Worm (Caenorhabditis elegans) whole organism, L2 larva: ENCODE measurements around the gene C06E4.1.
A peak's percentile ranks its signal among the peaks of the same experiment; 100 is the strongest.

ENCODE experiments used
- C34F6.9 ChIP-seq: fragments of 150-350 bp; optimal IDR thresholded peaks from 2 replicates; lab custom pipeline; 2014; ENCODE audit warnings: missing biosample characterization, missing genetic modification characterization
- F13H6.1 ChIP-seq: sonication (generic microtip); optimal IDR thresholded peaks from 2 replicates; lab custom pipeline; 2016; ENCODE audit warnings: missing genetic modification characterization, missing compliant biosample characterization
- R02D3.7 ChIP-seq: fragments of 150-350 bp; optimal IDR thresholded peaks from 2 replicates; lab custom pipeline; 2014; ENCODE audit warnings: missing biosample characterization, missing genetic modification characterization
- Y55F3AM.14 ChIP-seq: fragments of 200-800 bp; sonication (Bioruptor generic); optimal IDR thresholded peaks from 2 replicates; lab custom pipeline; 2018; ENCODE audit warnings: mild to moderate bottlenecking, missing genetic modification characterization, missing compliant biosample characterization
- ZK546.5 ChIP-seq: sonication (generic microtip); optimal IDR thresholded peaks from 2 replicates; lab custom pipeline; 2017; ENCODE audit warnings: missing biosample characterization, missing genetic modification characterization
- aly-2 ChIP-seq: fragments of 150-350 bp; optimal IDR thresholded peaks from 2 replicates; lab custom pipeline; 2014; ENCODE audit warnings: missing biosample characterization, missing genetic modification characterization
- ama-1 ChIP-seq: fragments of 150-350 bp; optimal IDR thresholded peaks from 2 replicates; lab custom pipeline; 2018; ENCODE audit warnings: inconsistent platforms
- blmp-1 ChIP-seq: sonication (generic microtip); optimal IDR thresholded peaks from 2 replicates; lab custom pipeline; 2017; ENCODE audit warnings: missing genetic modification characterization, mild to moderate bottlenecking, missing compliant biosample characterization, antibody characterized with exemption, moderate library complexity; ENCODE audit not compliant: insufficient read depth
- ceh-16 ChIP-seq: fragments of 150-350 bp; optimal IDR thresholded peaks from 2 replicates; lab custom pipeline; 2014; ENCODE audit warnings: missing biosample characterization, missing genetic modification characterization
- ceh-82 ChIP-seq: fragments of 150-350 bp; optimal IDR thresholded peaks from 2 replicates; lab custom pipeline; 2014; ENCODE audit warnings: missing biosample characterization, missing genetic modification characterization
- crh-2 ChIP-seq: sonication (generic microtip); optimal IDR thresholded peaks from 2 replicates; lab custom pipeline; 2017; ENCODE audit warnings: missing biosample characterization, missing genetic modification characterization
- dmd-4 ChIP-seq: sonication (generic microtip); optimal IDR thresholded peaks from 2 replicates; lab custom pipeline; 2017; ENCODE audit warnings: missing biosample characterization, missing genetic modification characterization
- egl-27 ChIP-seq: sonication (generic microtip); optimal IDR thresholded peaks from 3 replicates; lab custom pipeline; 2017; ENCODE audit warnings: missing biosample characterization, missing genetic modification reagents, missing genetic modification characterization
- elt-1 ChIP-seq: fragments of 150-350 bp; optimal IDR thresholded peaks from 2 replicates; lab custom pipeline; 2014; ENCODE audit warnings: missing biosample characterization, missing genetic modification characterization
- elt-3 ChIP-seq: sonication (generic microtip); optimal IDR thresholded peaks from 2 replicates; lab custom pipeline; 2017; ENCODE audit warnings: missing biosample characterization, missing genetic modification characterization
- fos-1 ChIP-seq: fragments of 150-350 bp; optimal IDR thresholded peaks from 2 replicates; lab custom pipeline; 2014; ENCODE audit warnings: missing biosample characterization, missing genetic modification characterization
- gmeb-1 ChIP-seq: fragments of 150-350 bp; optimal IDR thresholded peaks from 2 replicates; lab custom pipeline; 2014; ENCODE audit warnings: missing biosample characterization, missing genetic modification characterization
- lin-11 ChIP-seq: fragments of 150-350 bp; sonication (generic microtip); optimal IDR thresholded peaks from 2 replicates; lab custom pipeline; 2014; ENCODE audit warnings: missing biosample characterization, missing genetic modification characterization, inconsistent platforms, mixed read lengths
- lin-13 ChIP-seq: fragments of 150-350 bp; optimal IDR thresholded peaks from 2 replicates; lab custom pipeline; 2014; ENCODE audit warnings: missing biosample characterization, missing genetic modification reagents, missing genetic modification characterization
- lin-39 ChIP-seq: fragments of 150-350 bp; optimal IDR thresholded peaks from 2 replicates; lab custom pipeline; 2014; ENCODE audit warnings: missing biosample characterization, missing genetic modification reagents, missing genetic modification characterization
- lsy-2 ChIP-seq, 2 experiments: fragments of 150-350 bp in 1 of 2; sonication (generic microtip) in 1 of 2; optimal IDR thresholded peaks; 2 replicates each; lab custom pipeline; 2014 to 2017; ENCODE audit warnings: missing biosample characterization in 2 of 2, missing genetic modification characterization in 2 of 2
- mab-5 ChIP-seq: fragments of 150-350 bp; optimal IDR thresholded peaks from 2 replicates; lab custom pipeline; 2014; ENCODE audit warnings: missing biosample characterization, missing genetic modification characterization
- mbf-1 ChIP-seq: sonication (generic microtip); optimal IDR thresholded peaks from 2 replicates; lab custom pipeline; 2017; ENCODE audit warnings: missing biosample characterization, missing genetic modification characterization
- mdl-1 ChIP-seq, 2 experiments: fragments of 150-350 bp in 1 of 2; sonication (generic microtip) in 1 of 2; optimal IDR thresholded peaks; 2 replicates each; lab custom pipeline; 2017; ENCODE audit warnings: missing biosample characterization in 2 of 2, missing genetic modification characterization in 2 of 2
- nhr-10 ChIP-seq: sonication (generic microtip); optimal IDR thresholded peaks from 2 replicates; lab custom pipeline; 2017; ENCODE audit warnings: missing biosample characterization, missing genetic modification characterization
- nhr-12 ChIP-seq: fragments of 150-350 bp; optimal IDR thresholded peaks from 2 replicates; lab custom pipeline; 2014; ENCODE audit warnings: missing biosample characterization, missing genetic modification characterization
- nhr-129 ChIP-seq: fragments of 150-350 bp; optimal IDR thresholded peaks from 2 replicates; lab custom pipeline; 2014; ENCODE audit warnings: missing biosample characterization, missing genetic modification characterization
- nhr-21 ChIP-seq: fragments of 150-350 bp; optimal IDR thresholded peaks from 2 replicates; lab custom pipeline; 2014; ENCODE audit warnings: missing biosample characterization, missing genetic modification characterization
- nhr-23 ChIP-seq: fragments of 150-350 bp; optimal IDR thresholded peaks from 2 replicates; lab custom pipeline; 2014; ENCODE audit warnings: missing biosample characterization, missing genetic modification reagents, missing genetic modification characterization
- nhr-237 ChIP-seq: fragments of 150-350 bp; optimal IDR thresholded peaks from 2 replicates; lab custom pipeline; 2014; ENCODE audit warnings: missing biosample characterization, missing genetic modification characterization
- nhr-25 ChIP-seq: fragments of 150-350 bp; sonication (generic microtip); optimal IDR thresholded peaks from 3 replicates; lab custom pipeline; 2014; ENCODE audit warnings: missing biosample characterization, missing genetic modification characterization
- nhr-6 ChIP-seq: fragments of 150-350 bp; optimal IDR thresholded peaks from 2 replicates; lab custom pipeline; 2014; ENCODE audit warnings: missing biosample characterization, missing genetic modification characterization
- nhr-77 ChIP-seq: fragments of 150-350 bp; optimal IDR thresholded peaks from 2 replicates; lab custom pipeline; 2014; ENCODE audit warnings: missing biosample characterization, missing genetic modification characterization
- peb-1 ChIP-seq: fragments of 150-350 bp; optimal IDR thresholded peaks from 2 replicates; lab custom pipeline; 2014; ENCODE audit warnings: missing biosample characterization, missing genetic modification characterization
- sem-4 ChIP-seq: fragments of 150-350 bp; optimal IDR thresholded peaks from 2 replicates; lab custom pipeline; 2014; ENCODE audit warnings: missing biosample characterization, missing genetic modification reagents, missing genetic modification characterization
- skn-1 ChIP-seq: sonication (generic microtip); optimal IDR thresholded peaks from 2 replicates; lab custom pipeline; 2017; ENCODE audit warnings: missing biosample characterization, missing genetic modification characterization
- sma-3 ChIP-seq: sonication (generic microtip); optimal IDR thresholded peaks from 2 replicates; lab custom pipeline; 2016; ENCODE audit warnings: missing genetic modification reagents, missing genetic modification characterization, missing compliant biosample characterization
- sma-9 ChIP-seq, 2 experiments: fragments of 150-350 bp in 1 of 2; sonication (generic microtip) in 1 of 2; optimal IDR thresholded peaks; 2 replicates each; lab custom pipeline; 2014 to 2016; ENCODE audit warnings: missing genetic modification characterization in 2 of 2, mild to moderate bottlenecking in 1 of 2, missing biosample characterization in 1 of 2, missing compliant biosample characterization in 1 of 2, missing genetic modification reagents in 1 of 2, moderate library complexity in 1 of 2
- snpc-4 ChIP-seq: fragments of 150-350 bp; optimal IDR thresholded peaks from 2 replicates; lab custom pipeline; 2014; ENCODE audit warnings: missing biosample characterization, missing genetic modification characterization
- unc-55 ChIP-seq: fragments of 150-350 bp; sonication (generic microtip); optimal IDR thresholded peaks from 3 replicates; lab custom pipeline; 2014; ENCODE audit warnings: missing biosample characterization, missing genetic modification reagents, missing genetic modification characterization
- unc-62 ChIP-seq: fragments of 150-350 bp; optimal IDR thresholded peaks from 2 replicates; lab custom pipeline; 2014; ENCODE audit warnings: missing biosample characterization, missing genetic modification reagents, missing genetic modification characterization
- zag-1 ChIP-seq: fragments of 150-350 bp; optimal IDR thresholded peaks from 2 replicates; lab custom pipeline; 2014; ENCODE audit warnings: missing biosample characterization, missing genetic modification characterization
- ztf-1 ChIP-seq: fragments of 200-800 bp; sonication (Bioruptor generic); conservative IDR thresholded peaks from 2 replicates; pipeline ENCODE4 v1.3.6; 2022; ENCODE audit warnings: missing genetic modification characterization, missing compliant biosample characterization
- ztf-4 ChIP-seq: fragments of 150-350 bp; optimal IDR thresholded peaks from 2 replicates; lab custom pipeline; 2014; ENCODE audit warnings: missing biosample characterization, missing genetic modification characterization

The C06E4.1 gene

ce11 chrIV:7318900-7319299 is 35.8 kb downstream of the C06E4.1 start:
- no peak for TF ChIP-seq crh-2 (tag; lab: Kevin White, UChicago)
- peak in 1 of 2 experiments; percentile 14 for TF ChIP-seq lsy-2 (tag; optimal IDR thresholded peaks at IDR 0.05; lab: Kevin White, UChicago)
- no peak for TF ChIP-seq ztf-1 (GFP tag; lab: Robert Waterston, UW)
- TF ChIP-seq sma-9 (GFP tag; optimal IDR thresholded peaks at IDR 0.05; lab: Kevin White, UChicago) = peak; percentile 21
- TF ChIP-seq sma-9 (tag; optimal IDR thresholded peaks at IDR 0.05; lab: Kevin White, UChicago) = no peak
- TF ChIP-seq nhr-12 (tag; lab: Kevin White, UChicago) = no peak
- TF ChIP-seq aly-2 = no peak
- no peak for TF ChIP-seq elt-1 (tag; lab: Kevin White, UChicago)
- no peak for TF ChIP-seq nhr-10 (tag; lab: Kevin White, UChicago)
- no peak for TF ChIP-seq F13H6.1 (tag; lab: Kevin White, UChicago)
- TF ChIP-seq lin-39 (tag; lab: Kevin White, UChicago) = no peak
- no peak for TF ChIP-seq nhr-77 (tag; lab: Kevin White, UChicago)
- TF ChIP-seq mdl-1 (tag; optimal IDR thresholded peaks at IDR 0.05; lab: Kevin White, UChicago) = peak in 1 of 2 experiments; percentile 6
- TF ChIP-seq R02D3.7 (tag; lab: Kevin White, UChicago) = no peak
- TF ChIP-seq mab-5 (tag; lab: Kevin White, UChicago) = peak; percentile 73
- TF ChIP-seq dmd-4 (tag; lab: Kevin White, UChicago) = no peak

ce11 chrIV:7319931-7320435 is 36.9 kb downstream of the C06E4.1 start:
- TF ChIP-seq nhr-23 (tag; lab: Kevin White, UChicago) (no peak), ceh-16 (tag; lab: Kevin White, UChicago) (peak; percentile 59), ztf-4 (tag; lab: Kevin White, UChicago) (peak; percentile 62), nhr-237 (tag; lab: Kevin White, UChicago) (no peak), lsy-2 (tag; optimal IDR thresholded peaks at IDR 0.05; lab: Kevin White, UChicago) (peak; percentile 21 to 82), sma-3 (GFP tag; lab: Kevin White, UChicago) (peak; percentile 82), zag-1 (tag; lab: Kevin White, UChicago) (peak; percentile 38), unc-55 (peak; percentile 62), egl-27 (peak; percentile 85), unc-62 (peak; percentile 60), ama-1 (lab: Kevin White, UChicago) (no peak), nhr-21 (tag; lab: Kevin White, UChicago) (peak; percentile 78), lin-11 (tag; lab: Kevin White, UChicago) (peak; percentile 2), mbf-1 (no peak), C34F6.9 (peak; percentile 91), lin-39 (tag; lab: Kevin White, UChicago) (no peak), peb-1 (tag; lab: Kevin White, UChicago) (no peak), Y55F3AM.14 (GFP tag; lab: Kevin White, UChicago) (peak; percentile 67), R02D3.7 (tag; lab: Kevin White, UChicago) (no peak), skn-1 (no peak), nhr-77 (tag; lab: Kevin White, UChicago) (peak; percentile 4), aly-2 (no peak), ztf-1 (GFP tag; lab: Robert Waterston, UW) (no peak), lin-13 (GFP tag; lab: Kevin White, UChicago) (peak; percentile 71), fos-1 (tag; lab: Kevin White, UChicago) (peak; percentile 95), gmeb-1 (tag; lab: Kevin White, UChicago) (peak; percentile 57), nhr-6 (peak; percentile 53), mab-5 (tag; lab: Kevin White, UChicago) (peak; percentile 84), elt-1 (tag; lab: Kevin White, UChicago) (no peak), crh-2 (tag; lab: Kevin White, UChicago) (peak; percentile 83), mdl-1 (tag; optimal IDR thresholded peaks at IDR 0.05; lab: Kevin White, UChicago) (peak; percentile 89 to 93), F13H6.1 (tag; lab: Kevin White, UChicago) (peak; percentile 97), blmp-1 (tag; lab: Kevin White, UChicago) (peak; percentile 28), sma-9 (GFP tag; optimal IDR thresholded peaks at IDR 0.05; lab: Kevin White, UChicago) (peak; percentile 89), sma-9 (tag; optimal IDR thresholded peaks at IDR 0.05; lab: Kevin White, UChicago) (no peak), nhr-25 (tag; lab: Kevin White, UChicago) (no peak), nhr-129 (tag; lab: Kevin White, UChicago) (peak; percentile 75), elt-3 (tag; lab: Kevin White, UChicago) (no peak), sem-4 (tag; lab: Kevin White, UChicago) (peak; percentile 79), nhr-10 (tag; lab: Kevin White, UChicago) (no peak), ZK546.5 (tag; lab: Kevin White, UChicago) (peak; percentile 21), snpc-4 (tag; lab: Kevin White, UChicago) (peak; percentile 31), ceh-82 (no peak)
- TF ChIP-seq, all 48 proteins: peak for 27
